Worm (Caenorhabditis elegans) whole organism, L4 larva: Measurements from ENCODE around the gene F10D2.16.

Experiments
- F37D6.2 ChIP-seq: sonication (generic microtip); optimal IDR thresholded peaks from 2 replicates; lab custom pipeline; 2016; ENCODE audit warnings: mild to moderate bottlenecking, missing genetic modification characterization, missing compliant biosample characterization
- nhr-11 ChIP-seq: fragments of 150-350 bp; optimal IDR thresholded peaks from 2 replicates; lab custom pipeline; 2014; ENCODE audit warnings: missing biosample characterization, missing genetic modification characterization
- nhr-237 ChIP-seq: sonication (generic microtip); optimal IDR thresholded peaks from 2 replicates; lab custom pipeline; 2017; ENCODE audit warnings: missing biosample characterization, missing genetic modification characterization
- nhr-77 ChIP-seq: fragments of 150-350 bp; optimal IDR thresholded peaks from 2 replicates; lab custom pipeline; 2014; ENCODE audit warnings: missing biosample characterization, missing genetic modification characterization

- TF ChIP-seq nhr-77: no peak
- no peak for TF ChIP-seq nhr-11 (tag; lab: Kevin White, UChicago)
- TF ChIP-seq nhr-237: no peak
- no peak for TF ChIP-seq F37D6.2
Observed at ce11 chrV:7132248-7132647, 1.8 kb upstream of the F10D2.16 start, which contains the start of gene sre-10.
